Fruit fly (Drosophila melanogaster) Kc167 (cell line): ENCODE results near the gene CG9628.

ENCODE experiments used
- h ChIP-seq: fragments of >200 bp; optimal IDR thresholded peaks from 3 replicates; lab custom pipeline; 2018; ENCODE audit warnings: missing external identifiers
- insv ChIP-seq: fragments of >200 bp; optimal IDR thresholded peaks from 3 replicates; lab custom pipeline; 2018; ENCODE audit warnings: missing external identifiers
- psq ChIP-seq: fragments of >200 bp; optimal IDR thresholded peaks from 2 replicates; lab custom pipeline; 2017; ENCODE audit warnings: missing external identifiers

- TF ChIP-seq insv (lab: Kevin White, UChicago): no peak
- no peak for TF ChIP-seq psq (lab: Kevin White, UChicago)
- TF ChIP-seq h (lab: Kevin White, UChicago): no peak
These were observed 15.3 kb downstream of the CG9628 start for dm6 chr3L:14637705-14638529.
